Fruit fly (Drosophila melanogaster) whole organism, embryonic: ENCODE measurements around the gene CAH9.
A peak's percentile ranks its signal among the peaks of the same experiment; 100 is the strongest.

ENCODE experiments used
- Atf3 ChIP-seq: fragments of 200-800 bp; sonication (Bioruptor generic); optimal IDR thresholded peaks from 3 replicates; lab custom pipeline; 2016; ENCODE audit warnings: missing biosample characterization, missing genetic modification characterization
- Atf6 ChIP-seq: fragments of 200-800 bp; sonication (Bioruptor generic); IDR thresholded peaks from 2 replicates; pipeline ENCODE4 v1.3.6; 2022; ENCODE audit warnings: missing biosample characterization, missing genetic modification characterization
- Bteb2 ChIP-seq: fragments of 200-800 bp; sonication (Bioruptor generic); optimal IDR thresholded peaks from 2 replicates; lab custom pipeline; 2016; ENCODE audit warnings: missing biosample characterization, missing genetic modification characterization
- CG10267 ChIP-seq: fragments of 200-800 bp; sonication (Bioruptor generic); optimal IDR thresholded peaks from 2 replicates; lab custom pipeline; 2018; ENCODE audit warnings: missing biosample characterization, mild to moderate bottlenecking, missing genetic modification characterization, moderate library complexity
- CG10431 ChIP-seq: fragments of 200-800 bp; sonication (Bioruptor generic); optimal IDR thresholded peaks from 3 replicates; lab custom pipeline; 2018; ENCODE audit warnings: missing biosample characterization, mild to moderate bottlenecking, missing genetic modification characterization
- CG10462 ChIP-seq: fragments of 200-800 bp; sonication (Bioruptor generic); optimal IDR thresholded peaks from 2 replicates; lab custom pipeline; 2016; ENCODE audit warnings: missing biosample characterization, missing genetic modification characterization
- CG11398 ChIP-seq: fragments of 200-800 bp; sonication (Bioruptor generic); optimal IDR thresholded peaks from 2 replicates; lab custom pipeline; 2016; ENCODE audit warnings: missing biosample characterization, missing genetic modification characterization
- CG11696 ChIP-seq: fragments of 200-800 bp; sonication (Bioruptor generic); IDR thresholded peaks from 2 replicates; pipeline ENCODE4 v1.3.6; 2022; ENCODE audit warnings: missing biosample characterization, missing genetic modification characterization
- CG11723 ChIP-seq: fragments of 200-800 bp; sonication (Bioruptor generic); optimal IDR thresholded peaks from 2 replicates; lab custom pipeline; 2017; ENCODE audit warnings: missing biosample characterization, mild to moderate bottlenecking, missing genetic modification characterization
- CG12299 ChIP-seq: fragments of 200-800 bp; sonication (Bioruptor generic); optimal IDR thresholded peaks from 2 replicates; lab custom pipeline; 2018; ENCODE audit warnings: missing biosample characterization, mild to moderate bottlenecking, missing genetic modification characterization
- CG12391 ChIP-seq: fragments of 200-800 bp; sonication (Bioruptor generic); optimal IDR thresholded peaks from 3 replicates; lab custom pipeline; 2018; ENCODE audit warnings: missing biosample characterization, mild to moderate bottlenecking, missing genetic modification characterization, moderate library complexity
- CG12744 ChIP-seq: fragments of 200-800 bp; sonication (Bioruptor generic); optimal IDR thresholded peaks from 2 replicates; lab custom pipeline; 2016; ENCODE audit warnings: missing biosample characterization, missing genetic modification characterization
- CG15479 ChIP-seq: fragments of 200-800 bp; sonication (Bioruptor generic); optimal IDR thresholded peaks from 3 replicates; lab custom pipeline; 2019; ENCODE audit warnings: missing biosample characterization, mild to moderate bottlenecking, missing genetic modification characterization, moderate library complexity
- CG17359 ChIP-seq: fragments of 200-800 bp; sonication (Bioruptor generic); optimal IDR thresholded peaks from 3 replicates; lab custom pipeline; 2018; ENCODE audit warnings: missing biosample characterization, mild to moderate bottlenecking, missing genetic modification characterization, moderate library complexity
- CG17612 ChIP-seq: fragments of 200-800 bp; sonication (Bioruptor generic); IDR thresholded peaks from 2 replicates; pipeline ENCODE4 v1.3.6; 2022; ENCODE audit warnings: missing biosample characterization, missing genetic modification characterization
- CG18619 ChIP-seq: fragments of 200-800 bp; sonication (Bioruptor generic); optimal IDR thresholded peaks from 3 replicates; lab custom pipeline; 2017; ENCODE audit warnings: missing biosample characterization, mild to moderate bottlenecking, missing genetic modification characterization
- CG2116 ChIP-seq: fragments of 200-800 bp; sonication (Bioruptor generic); optimal IDR thresholded peaks from 3 replicates; lab custom pipeline; 2018; ENCODE audit warnings: missing biosample characterization, mild to moderate bottlenecking, missing genetic modification characterization
- CG30020 ChIP-seq: fragments of 200-800 bp; optimal IDR thresholded peaks from 2 replicates; lab custom pipeline; 2019; ENCODE audit warnings: missing biosample characterization, mild to moderate bottlenecking, missing genetic modification characterization, moderate library complexity
- CG4360 ChIP-seq: fragments of 200-800 bp; sonication (Bioruptor generic); IDR thresholded peaks from 2 replicates; pipeline ENCODE4 v1.3.6; 2022; ENCODE audit warnings: missing biosample characterization, missing genetic modification characterization
- CG6175 ChIP-seq: fragments of 200-800 bp; sonication (Bioruptor generic); IDR thresholded peaks from 3 replicates; pipeline ENCODE4 v1.3.6; 2022; ENCODE audit warnings: missing biosample characterization, missing genetic modification characterization
- CG8478 ChIP-seq: fragments of >200 bp; optimal IDR thresholded peaks from 2 replicates; lab custom pipeline; 2018
- CG9437 ChIP-seq: fragments of 200-800 bp; sonication (Bioruptor generic); optimal IDR thresholded peaks from 2 replicates; lab custom pipeline; 2018; ENCODE audit warnings: missing biosample characterization, mild to moderate bottlenecking, missing genetic modification characterization
- CTCF ChIP-seq: fragments of 200-800 bp; sonication (Bioruptor generic); optimal IDR thresholded peaks from 2 replicates; lab custom pipeline; 2017; ENCODE audit warnings: missing biosample characterization, mild to moderate bottlenecking, missing genetic modification characterization, moderate library complexity
- Chrac-16 ChIP-seq: fragments of 200-800 bp; sonication (Bioruptor generic); optimal IDR thresholded peaks from 3 replicates; lab custom pipeline; 2016; ENCODE audit warnings: missing biosample characterization, missing genetic modification characterization
- D ChIP-seq, 2 experiments: fragments of 200-800 bp in 1 of 2; fragments of >200 bp in 1 of 2; sonication (Bioruptor generic) in 1 of 2; optimal IDR thresholded peaks; 2 replicates in 1 of 2; 3 replicates in 1 of 2; lab custom pipeline; 2017; ENCODE audit warnings: mild to moderate bottlenecking in 1 of 2, missing biosample characterization in 1 of 2, missing genetic modification characterization in 1 of 2, missing genetic modification reagents in 1 of 2
- Deaf1 ChIP-seq: fragments of 200-800 bp; optimal IDR thresholded peaks from 3 replicates; lab custom pipeline; 2019; ENCODE audit warnings: missing biosample characterization, mild to moderate bottlenecking, missing genetic modification characterization, moderate library complexity
- Doc3 ChIP-seq: fragments of 200-800 bp; sonication (Bioruptor generic); IDR thresholded peaks from 3 replicates; pipeline ENCODE4 v1.3.6; 2022; ENCODE audit warnings: missing biosample characterization, missing genetic modification characterization; ENCODE audit not compliant: partially characterized antibody
- Ets65A ChIP-seq: fragments of 200-800 bp; sonication (Bioruptor generic); peaks from one replicate; lab custom pipeline; 2016; ENCODE audit warnings: missing biosample characterization, missing genetic modification characterization
- Gsc ChIP-seq: fragments of 200-800 bp; sonication (Bioruptor generic); IDR thresholded peaks from 2 replicates; pipeline ENCODE4 v1.3.6; 2022; ENCODE audit warnings: missing biosample characterization, missing genetic modification characterization
- Hr3 ChIP-seq: fragments of 200-800 bp; sonication (Bioruptor generic); optimal IDR thresholded peaks from 3 replicates; lab custom pipeline; 2016; ENCODE audit warnings: missing biosample characterization, missing genetic modification characterization
- Hsf ChIP-seq: fragments of 200-800 bp; sonication (Bioruptor generic); optimal IDR thresholded peaks from 3 replicates; lab custom pipeline; 2016; ENCODE audit warnings: missing biosample characterization, missing genetic modification characterization
- Kr ChIP-seq: fragments of 200-800 bp; sonication (Bioruptor generic); optimal IDR thresholded peaks from 2 replicates; lab custom pipeline; 2017; ENCODE audit warnings: missing biosample characterization, mild to moderate bottlenecking, missing genetic modification characterization
- Med ChIP-seq: fragments of 200-800 bp; sonication (Bioruptor generic); peaks from one replicate; lab custom pipeline; 2016; ENCODE audit warnings: missing biosample characterization, missing genetic modification characterization, mild to moderate bottlenecking, inconsistent platforms, moderate library complexity
- Optix ChIP-seq: fragments of 200-800 bp; sonication (Bioruptor generic); IDR thresholded peaks from 3 replicates; pipeline ENCODE4 v1.3.6; 2022; ENCODE audit warnings: missing biosample characterization, missing genetic modification characterization
- Poxn ChIP-seq: fragments of 200-800 bp; sonication (Bioruptor generic); IDR thresholded peaks from 2 replicates; pipeline ENCODE4 v1.3.6; 2022; ENCODE audit warnings: missing biosample characterization, missing genetic modification characterization
- Ssrp ChIP-seq: fragments of 200-800 bp; sonication (Bioruptor generic); optimal IDR thresholded peaks from 2 replicates; lab custom pipeline; 2018; ENCODE audit warnings: missing biosample characterization, mild to moderate bottlenecking, missing genetic modification characterization, moderate library complexity
- btn ChIP-seq: fragments of 200-800 bp; sonication (Bioruptor generic); optimal IDR thresholded peaks from 2 replicates; lab custom pipeline; 2016; ENCODE audit warnings: missing biosample characterization, missing genetic modification characterization
- dan ChIP-seq: fragments of 200-800 bp; sonication (Bioruptor generic); IDR thresholded peaks from 2 replicates; pipeline ENCODE4 v1.3.6; 2022; ENCODE audit warnings: missing biosample characterization, missing genetic modification characterization
- en ChIP-seq: fragments of 200-800 bp; sonication (Bioruptor generic); optimal IDR thresholded peaks from 2 replicates; lab custom pipeline; 2016; ENCODE audit warnings: missing biosample characterization, missing genetic modification characterization
- esg ChIP-seq: fragments of 200-800 bp; sonication (Bioruptor generic); conservative IDR thresholded peaks from 2 replicates; pipeline ENCODE4 v1.3.6; 2022; ENCODE audit warnings: missing biosample characterization, missing genetic modification characterization
- hth ChIP-seq: fragments of >200 bp; optimal IDR thresholded peaks from 2 replicates; lab custom pipeline; 2017; ENCODE audit warnings: inconsistent platforms
- klu ChIP-seq: fragments of 200-800 bp; sonication (Bioruptor generic); IDR thresholded peaks from 2 replicates; pipeline ENCODE4 v1.3.6; 2022; ENCODE audit warnings: missing biosample characterization, missing genetic modification characterization
- mam ChIP-seq: fragments of 200-800 bp; sonication (Bioruptor generic); optimal IDR thresholded peaks from 3 replicates; lab custom pipeline; 2016; ENCODE audit warnings: missing biosample characterization, missing genetic modification characterization
- mirr ChIP-seq: fragments of 200-800 bp; sonication (Bioruptor generic); optimal IDR thresholded peaks from 3 replicates; lab custom pipeline; 2018; ENCODE audit warnings: missing biosample characterization, mild to moderate bottlenecking, missing genetic modification characterization
- pan ChIP-seq, 4 experiments: fragments of >200 bp in 3 of 4; fragments of 200-800 bp in 1 of 4; sonication (Bioruptor generic) in 1 of 4; optimal IDR thresholded peaks in 3 of 4; IDR thresholded peaks in 1 of 4; 2 replicates each; pipeline versions ENCODE4 v1.3.6 to Lab custom; 2017 to 2022; ENCODE audit warnings: missing biosample characterization in 2 of 4, missing genetic modification characterization in 2 of 4, mixed read lengths in 1 of 4
- pfk ChIP-seq: fragments of 200-800 bp; sonication (Bioruptor generic); optimal IDR thresholded peaks from 2 replicates; lab custom pipeline; 2018; ENCODE audit warnings: missing biosample characterization, mild to moderate bottlenecking, missing genetic modification characterization, moderate library complexity
- slbo ChIP-seq: fragments of 200-800 bp; sonication (Bioruptor generic); IDR thresholded peaks from 2 replicates; pipeline ENCODE4 v1.3.6; 2022; ENCODE audit warnings: missing biosample characterization, missing genetic modification characterization
- tll ChIP-seq, 2 experiments: fragments of 200-800 bp in 1 of 2; fragments of >200 bp in 1 of 2; sonication (Bioruptor generic) in 1 of 2; optimal IDR thresholded peaks; 2 replicates each; lab custom pipeline; 2017 to 2019; ENCODE audit warnings: missing biosample characterization in 2 of 2, missing genetic modification characterization in 2 of 2, mild to moderate bottlenecking in 1 of 2, moderate library complexity in 1 of 2
- usp ChIP-seq: fragments of >200 bp; optimal IDR thresholded peaks from 2 replicates; lab custom pipeline; 2017; ENCODE audit warnings: missing biosample characterization, missing genetic modification characterization

CAH9 gene

dm6 chr3R:27111784-27112602 lies 6.0 kb upstream of the CAH9 start, which contains the start of the genes gb and CG5815 (continued):
- TF ChIP-seq CG10462 (GFP tag; lab: Kevin White, UChicago) (peak; percentile 86), btn (GFP tag; lab: Kevin White, UChicago) (peak; percentile 26), Atf3 (GFP tag; lab: Kevin White, UChicago) (peak; percentile 67), klu (GFP tag; lab: Robert Waterston, UW) (peak; percentile 85), CG15479 (GFP tag; lab: Kevin White, UChicago) (peak; percentile 88), CG17612 (GFP tag; lab: Robert Waterston, UW) (peak; percentile 63; the same call in 1 of the 2 replicates), Chrac-16 (GFP tag; lab: Kevin White, UChicago) (peak; percentile 93), Gsc (GFP tag; lab: Robert Waterston, UW) (no peak), hth (lab: Kevin White, UChicago) (no peak), tll (GFP tag; optimal IDR thresholded peaks at IDR 0.05; lab: Kevin White, UChicago) (peak in 1 of 2 experiments; percentile 3), pfk (GFP tag; lab: Kevin White, UChicago) (peak; percentile 17), CG12391 (tag; lab: Kevin White, UChicago) (peak; percentile 94), CG10431 (GFP tag; lab: Kevin White, UChicago) (peak; percentile 57), CG12744 (GFP tag; lab: Kevin White, UChicago) (peak; percentile 75), CG4360 (peak; percentile 49; the same call in 1 of the 2 replicates), pan (optimal IDR thresholded peaks at IDR 0.05; lab: Kevin White, UChicago) (no peak), pan (GFP tag; optimal IDR thresholded peaks at IDR 0.05 in 1 of 2, IDR thresholded peaks at IDR 0.05 in 1 of 2) (peak in 1 of 2 experiments; percentile 90), mam (GFP tag; lab: Kevin White, UChicago) (peak; percentile 84), CG11723 (GFP tag; lab: Kevin White, UChicago) (no peak), Hr3 (GFP tag; lab: Kevin White, UChicago) (peak; percentile 95), Bteb2 (GFP tag; lab: Kevin White, UChicago) (peak; percentile 78), Kr (GFP tag; lab: Kevin White, UChicago) (no peak), CG6175 (GFP tag; lab: Robert Waterston, UW) (peak; percentile 86; the same call in 2 of the 3 replicates), Doc3 (GFP tag; lab: Robert Waterston, UW) (peak; percentile 98), en (GFP tag; lab: Kevin White, UChicago) (peak; percentile 51), Ssrp (tag; lab: Kevin White, UChicago) (peak; percentile 87), Deaf1 (tag; lab: Kevin White, UChicago) (no peak), CG12299 (tag; lab: Kevin White, UChicago) (peak; percentile 88), dan (GFP tag; lab: Robert Waterston, UW) (0 out of 2 replicates have a peak, but pooled peaks have one; percentile 11), CG30020 (peak; percentile 71), Hsf (peak; percentile 91), Optix (GFP tag; lab: Robert Waterston, UW) (peak; percentile 90), CTCF (peak; percentile 17), esg (peak; percentile 87), D (optimal IDR thresholded peaks at IDR 0.05; lab: Kevin White, UChicago) (no peak), D (GFP tag; optimal IDR thresholded peaks at IDR 0.05; lab: Kevin White, UChicago) (peak; percentile 80), mirr (GFP tag; lab: Kevin White, UChicago) (peak; percentile 64), Poxn (GFP tag; lab: Robert Waterston, UW) (peak; percentile 77), usp (GFP tag; lab: Kevin White, UChicago) (no peak), Atf6 (GFP tag; lab: Robert Waterston, UW) (peak; percentile 93), CG18619 (GFP tag; lab: Kevin White, UChicago) (peak; percentile 93), CG11696 (GFP tag; lab: Robert Waterston, UW) (peak; percentile 77), Med (GFP tag; lab: Kevin White, UChicago) (peak; percentile 97), CG8478 (no peak), CG9437 (GFP tag; lab: Kevin White, UChicago) (peak; percentile 75), CG2116 (GFP tag; lab: Kevin White, UChicago) (peak; percentile 92), CG10267 (tag; lab: Kevin White, UChicago) (peak; percentile 82), CG11398 (GFP tag; lab: Kevin White, UChicago) (peak; percentile 43), slbo (GFP tag; lab: Robert Waterston, UW) (peak; percentile 95), CG17359 (tag; lab: Kevin White, UChicago) (peak; percentile 88), Ets65A (GFP tag; lab: Kevin White, UChicago) (peak; percentile 98)
